Fruit fly (Drosophila melanogaster) whole organism, prepupa: ENCODE data around the gene CG6602.

Experiments
- CG6792 ChIP-seq: fragments of 200-800 bp; sonication (Bioruptor generic); optimal IDR thresholded peaks from 3 replicates; lab custom pipeline; 2016; ENCODE audit warnings: missing biosample characterization, missing genetic modification characterization
- Ets21C ChIP-seq: fragments of 200-800 bp; sonication (Bioruptor generic); optimal IDR thresholded peaks from 3 replicates; lab custom pipeline; 2016; ENCODE audit warnings: missing biosample characterization, missing genetic modification characterization
- OdsH ChIP-seq: fragments of 200-800 bp; sonication (Bioruptor generic); optimal IDR thresholded peaks from 3 replicates; lab custom pipeline; 2016; ENCODE audit warnings: missing biosample characterization, missing genetic modification characterization
- svp ChIP-seq: fragments of 200-800 bp; sonication (Bioruptor generic); peaks from one replicate; lab custom pipeline; 2016; ENCODE audit warnings: missing biosample characterization, missing genetic modification characterization

DNA sequence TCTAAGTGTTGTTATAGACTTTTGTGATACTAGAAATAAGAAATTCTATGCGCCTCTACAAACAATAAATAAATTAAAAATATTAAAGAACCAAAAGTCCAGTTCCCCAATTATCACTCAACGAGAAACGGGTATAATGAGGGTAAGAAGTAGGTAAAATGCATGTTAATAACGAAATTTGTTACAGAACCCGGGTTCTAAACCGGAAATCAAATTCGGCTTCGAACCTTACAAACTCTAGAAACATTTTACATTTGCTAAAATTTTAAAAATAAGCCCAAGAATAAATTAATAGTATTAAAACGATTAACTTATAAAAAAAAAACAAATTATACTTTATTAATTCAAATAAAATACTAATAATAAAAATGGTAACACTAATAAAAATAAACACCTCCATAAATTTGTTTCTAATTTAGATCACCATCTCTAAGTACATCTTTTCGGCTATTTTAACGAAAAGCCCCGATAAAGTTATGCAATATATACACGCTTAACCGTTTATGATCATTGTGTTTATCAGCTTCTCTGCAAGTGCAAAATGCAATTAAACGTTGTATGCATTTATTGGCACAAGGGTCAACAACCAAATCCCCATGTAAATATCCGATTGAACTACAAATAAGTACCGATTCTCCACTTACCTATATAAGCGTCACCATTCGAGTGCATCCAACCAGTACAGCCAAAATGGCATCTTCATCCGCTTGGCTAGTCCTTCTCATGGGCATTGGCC, at the start of gene CG6602:
- TF ChIP-seq CG6792 (GFP tag; lab: Kevin White, UChicago) (no peak), Ets21C (GFP tag; lab: Kevin White, UChicago) (no peak), OdsH (GFP tag; lab: Kevin White, UChicago) (peak; percentile 59), svp (GFP tag; lab: Kevin White, UChicago) (no peak)
